Fruit fly (Drosophila melanogaster) whole organism, adult: ENCODE results near the gene Akh.

Experiments used
- CG11617 ChIP-seq: fragments of 200-800 bp; sonication (Bioruptor generic); optimal IDR thresholded peaks from 2 replicates; lab custom pipeline; 2017; ENCODE audit warnings: mild to moderate bottlenecking, missing biosample characterization, missing genetic modification reagents, missing genetic modification characterization
- CG12768 ChIP-seq: fragments of 200-800 bp; sonication (Bioruptor generic); optimal IDR thresholded peaks from 2 replicates; lab custom pipeline; 2017; ENCODE audit warnings: missing biosample characterization, missing genetic modification characterization, mild to moderate bottlenecking, moderate library complexity, missing genetic modification reagents
- CG14711 ChIP-seq: fragments of 200-800 bp; sonication (Bioruptor generic); optimal IDR thresholded peaks from 2 replicates; lab custom pipeline; 2018; ENCODE audit warnings: missing biosample characterization, mild to moderate bottlenecking, missing genetic modification characterization, moderate library complexity
- CG1620 ChIP-seq: fragments of 200-800 bp; sonication (Bioruptor generic); optimal IDR thresholded peaks from 2 replicates; lab custom pipeline; 2016; ENCODE audit warnings: missing biosample characterization, missing genetic modification characterization
- CG33017 ChIP-seq: fragments of 200-800 bp; sonication (Bioruptor generic); optimal IDR thresholded peaks from 2 replicates; lab custom pipeline; 2018; ENCODE audit warnings: missing biosample characterization, mild to moderate bottlenecking, missing genetic modification characterization, moderate library complexity
- CG5204 ChIP-seq: fragments of 200-800 bp; sonication (Bioruptor generic); optimal IDR thresholded peaks from 2 replicates; lab custom pipeline; 2016; ENCODE audit warnings: missing biosample characterization, missing genetic modification characterization
- CG7045 ChIP-seq: fragments of 200-800 bp; sonication (Bioruptor generic); optimal IDR thresholded peaks from 2 replicates; lab custom pipeline; 2017; ENCODE audit warnings: missing biosample characterization, mild to moderate bottlenecking, missing genetic modification characterization
- CG7101 ChIP-seq: fragments of 200-800 bp; sonication (Bioruptor generic); optimal IDR thresholded peaks from 2 replicates; lab custom pipeline; 2018; ENCODE audit warnings: missing biosample characterization, mild to moderate bottlenecking, missing genetic modification characterization, moderate library complexity
- Clk ChIP-seq: fragments of 200-800 bp; sonication (Bioruptor generic); optimal IDR thresholded peaks from 2 replicates; lab custom pipeline; 2017; ENCODE audit warnings: missing biosample characterization, missing genetic modification characterization
- Crg-1 ChIP-seq: fragments of 200-800 bp; sonication (Bioruptor generic); optimal IDR thresholded peaks from 2 replicates; lab custom pipeline; 2016; ENCODE audit warnings: missing biosample characterization, missing genetic modification characterization
- Hr96 ChIP-seq: fragments of 200-800 bp; sonication (Bioruptor generic); optimal IDR thresholded peaks from 2 replicates; lab custom pipeline; 2016; ENCODE audit warnings: missing biosample characterization, missing genetic modification characterization
- Mnt ChIP-seq: fragments of 200-800 bp; sonication (Bioruptor generic); optimal IDR thresholded peaks from 2 replicates; lab custom pipeline; 2016; ENCODE audit warnings: missing biosample characterization, mild to moderate bottlenecking, missing genetic modification characterization
- bab1 ChIP-seq: fragments of 200-800 bp; sonication (Bioruptor generic); optimal IDR thresholded peaks from 3 replicates; lab custom pipeline; 2019; ENCODE audit warnings: missing biosample characterization, mild to moderate bottlenecking, missing genetic modification characterization, moderate library complexity
- cic ChIP-seq: fragments of 200-800 bp; sonication (Bioruptor generic); optimal IDR thresholded peaks from 2 replicates; lab custom pipeline; 2017; ENCODE audit warnings: missing biosample characterization, mild to moderate bottlenecking, missing genetic modification characterization, moderate library complexity
- cnc ChIP-seq, 2 experiments: fragments of >200 bp; optimal IDR thresholded peaks; 2 replicates each; lab custom pipeline; 2017
- kay ChIP-seq: fragments of 200-800 bp; sonication (Bioruptor generic); peaks from one replicate; lab custom pipeline; 2016; ENCODE audit warnings: missing biosample characterization, missing genetic modification characterization, borderline replicate concordance
- ovo ChIP-seq: fragments of 200-800 bp; sonication (Bioruptor generic); optimal IDR thresholded peaks from 2 replicates; lab custom pipeline; 2016; ENCODE audit warnings: missing biosample characterization, missing genetic modification characterization
- pad ChIP-seq: fragments of 200-800 bp; sonication (Bioruptor generic); optimal IDR thresholded peaks from 3 replicates; lab custom pipeline; 2017; ENCODE audit warnings: missing biosample characterization, missing genetic modification characterization, mild to moderate bottlenecking, moderate library complexity, missing genetic modification reagents
- tj ChIP-seq: fragments of 200-800 bp; sonication (Bioruptor generic); optimal IDR thresholded peaks from 3 replicates; lab custom pipeline; 2017; ENCODE audit warnings: missing biosample characterization, mild to moderate bottlenecking, missing genetic modification characterization, moderate library complexity
- toe ChIP-seq: fragments of 200-800 bp; sonication (Bioruptor generic); optimal IDR thresholded peaks from 2 replicates; lab custom pipeline; 2016; ENCODE audit warnings: missing biosample characterization, missing genetic modification characterization

Akh gene

DNA sequence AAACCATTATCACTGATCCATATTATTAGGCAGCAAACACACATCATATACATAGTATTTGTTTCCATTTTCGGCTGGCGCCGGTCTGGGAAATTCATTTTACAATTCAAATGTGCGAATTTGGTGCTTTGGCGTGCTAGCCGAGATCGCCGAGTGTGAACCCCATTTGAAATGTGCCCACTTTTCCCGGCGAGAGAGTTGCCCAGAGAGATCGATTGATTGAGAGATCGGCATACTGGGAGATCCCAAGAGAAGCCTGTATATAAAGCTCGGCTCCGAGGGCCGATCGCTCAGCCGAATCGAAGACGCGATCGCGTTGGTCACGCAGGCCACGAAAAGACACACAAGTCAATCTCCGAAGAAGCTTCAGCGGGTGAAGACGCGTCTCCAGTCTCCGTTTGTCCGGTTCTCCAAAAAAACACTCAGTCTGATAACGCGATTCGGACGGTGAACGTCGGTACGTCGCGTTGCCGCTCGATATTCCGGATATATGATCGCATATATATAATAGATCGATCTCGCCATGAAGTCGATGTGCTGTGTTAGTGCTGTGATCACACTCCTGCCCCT lies 7.2 kb downstream of the Akh start, which contains the start of gene CG1299:
TSS of gene CG1299 (plus strand) at position 291 of the 570 bp plus-strand sequence.
- TF ChIP-seq CG7045 (no peak), CG14711 (no peak), Mnt (GFP tag; lab: Kevin White, UChicago) (no peak), CG7101 (tag; lab: Kevin White, UChicago) (no peak), Clk (GFP tag; lab: Kevin White, UChicago) (no peak), kay (GFP tag; lab: Kevin White, UChicago) (no peak)

DNA sequence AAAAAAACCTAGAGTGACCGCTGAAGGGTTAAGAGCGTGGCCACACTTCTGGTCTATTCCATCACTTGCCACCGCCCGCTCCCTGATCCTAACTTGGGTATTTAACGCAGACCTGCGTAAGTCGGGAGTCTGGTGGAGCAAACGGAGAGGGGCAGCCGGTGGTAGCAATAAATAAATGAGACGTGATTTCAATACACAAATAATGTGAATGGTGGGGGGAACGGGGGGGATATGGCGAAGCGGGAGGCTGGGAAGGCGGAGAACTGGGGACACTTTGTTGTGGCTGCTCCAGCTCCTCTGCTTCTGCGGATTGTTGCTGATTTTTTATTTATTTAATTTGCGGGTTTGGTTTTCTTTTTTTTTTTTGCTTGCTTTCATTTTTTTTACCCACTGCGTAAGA lies 16.6 kb downstream of the Akh start:
- no peak for TF ChIP-seq Crg-1
- no peak for TF ChIP-seq Hr96 (GFP tag; lab: Kevin White, UChicago)
- no peak for TF ChIP-seq CG14711
- TF ChIP-seq cic, result no peak
- no peak for TF ChIP-seq toe (GFP tag; lab: Kevin White, UChicago)
- TF ChIP-seq Mnt (GFP tag; lab: Kevin White, UChicago), result no peak
- no peak for TF ChIP-seq CG7045
- no peak for TF ChIP-seq tj (GFP tag; lab: Kevin White, UChicago)
- no peak for TF ChIP-seq CG1620 (GFP tag; lab: Kevin White, UChicago)
- no peak for TF ChIP-seq CG33017 (tag; lab: Kevin White, UChicago)
- no peak for TF ChIP-seq cnc (optimal IDR thresholded peaks at IDR 0.05; lab: Kevin White, UChicago)
- TF ChIP-seq pad (GFP tag; lab: Kevin White, UChicago), result no peak
- no peak for TF ChIP-seq CG7101 (tag; lab: Kevin White, UChicago)
- no peak for TF ChIP-seq CG5204 (GFP tag; lab: Kevin White, UChicago)
- no peak for TF ChIP-seq bab1 (GFP tag; lab: Kevin White, UChicago)
- TF ChIP-seq CG11617 (GFP tag; lab: Kevin White, UChicago), result no peak
- TF ChIP-seq Clk (GFP tag; lab: Kevin White, UChicago), result no peak
- no peak for TF ChIP-seq CG12768 (GFP tag; lab: Kevin White, UChicago)

DNA sequence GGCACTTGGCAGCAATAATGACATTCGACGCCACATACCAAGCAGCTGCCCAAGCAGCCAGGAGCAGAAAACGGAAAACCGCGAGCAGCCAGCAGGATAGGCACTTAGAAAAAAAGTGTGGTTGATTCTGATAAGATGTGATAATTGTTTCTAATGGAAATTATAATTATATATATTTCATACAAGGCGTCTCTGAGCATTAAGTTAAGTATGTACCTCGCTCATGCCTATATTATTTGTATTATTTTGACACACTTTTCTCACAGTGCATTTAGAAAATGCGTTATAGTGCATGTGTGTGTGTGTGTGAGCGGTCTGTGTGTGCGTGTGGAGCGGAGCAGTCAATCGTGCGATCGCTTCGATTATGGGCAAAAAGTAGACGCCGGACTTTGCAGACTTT lies 17.1 kb downstream of the Akh start:
- TF ChIP-seq CG7045 (no peak), CG12768 (GFP tag; lab: Kevin White, UChicago) (no peak), pad (GFP tag; lab: Kevin White, UChicago) (no peak), tj (GFP tag; lab: Kevin White, UChicago) (no peak), CG5204 (GFP tag; lab: Kevin White, UChicago) (no peak), Hr96 (GFP tag; lab: Kevin White, UChicago) (no peak), CG14711 (no peak)

DNA sequence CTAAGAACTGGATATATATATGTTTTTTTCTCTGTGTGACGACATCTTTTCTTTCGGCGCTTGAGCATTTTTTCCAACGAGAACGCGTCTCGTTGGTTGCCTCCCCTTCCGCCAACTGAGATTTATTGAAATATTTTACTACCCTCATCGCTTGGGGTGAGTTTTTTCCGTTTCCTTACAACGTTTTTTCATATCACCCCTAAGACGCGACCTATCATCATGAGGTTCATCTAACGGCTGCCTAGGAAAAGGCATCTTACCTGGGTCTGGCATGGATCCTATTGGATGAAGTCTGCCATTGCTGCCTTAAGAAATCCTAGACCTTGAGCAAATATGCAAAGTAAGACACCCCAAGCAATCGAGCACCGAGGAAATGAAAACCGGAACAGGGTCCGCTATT lies 18.0 kb downstream of the Akh start:
- TF ChIP-seq CG7045, result no peak
- TF ChIP-seq CG11617 (GFP tag; lab: Kevin White, UChicago), result no peak
- TF ChIP-seq kay (GFP tag; lab: Kevin White, UChicago), result no peak
- TF ChIP-seq CG7101 (tag; lab: Kevin White, UChicago), result no peak

DNA sequence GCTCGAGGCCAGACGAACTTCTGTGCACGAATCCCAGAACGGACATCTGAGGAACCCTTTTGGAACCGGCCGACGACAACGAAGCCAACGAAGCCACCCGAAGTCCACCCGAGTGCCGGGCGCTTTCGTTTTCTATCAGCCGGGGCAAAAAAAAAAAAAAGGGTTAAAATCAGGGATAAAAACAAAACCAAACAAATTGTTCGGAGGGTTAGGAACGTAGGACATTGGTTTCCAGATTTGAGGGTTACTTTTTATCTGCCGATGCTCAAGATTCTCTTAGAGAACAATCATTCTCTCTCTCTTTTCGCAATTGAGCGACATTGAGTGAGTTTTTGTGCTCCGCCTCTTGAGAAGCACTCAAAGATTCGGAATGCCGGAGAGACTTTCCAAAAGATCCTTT lies 19.7 kb downstream of the Akh start, which contains the start of gene nab:
TSS of gene nab (minus strand) at position 7 of the 400 bp plus-strand sequence.
- TF ChIP-seq CG12768 (GFP tag; lab: Kevin White, UChicago), result no peak
- TF ChIP-seq CG14711, result no peak
- TF ChIP-seq Clk (GFP tag; lab: Kevin White, UChicago), result no peak
- no peak for TF ChIP-seq CG7045
- no peak for TF ChIP-seq cic
- TF ChIP-seq CG1620 (GFP tag; lab: Kevin White, UChicago), result no peak
- no peak for TF ChIP-seq CG5204 (GFP tag; lab: Kevin White, UChicago)
- no peak for TF ChIP-seq Hr96 (GFP tag; lab: Kevin White, UChicago)
- no peak for TF ChIP-seq Crg-1
- no peak for TF ChIP-seq CG7101 (tag; lab: Kevin White, UChicago)

DNA sequence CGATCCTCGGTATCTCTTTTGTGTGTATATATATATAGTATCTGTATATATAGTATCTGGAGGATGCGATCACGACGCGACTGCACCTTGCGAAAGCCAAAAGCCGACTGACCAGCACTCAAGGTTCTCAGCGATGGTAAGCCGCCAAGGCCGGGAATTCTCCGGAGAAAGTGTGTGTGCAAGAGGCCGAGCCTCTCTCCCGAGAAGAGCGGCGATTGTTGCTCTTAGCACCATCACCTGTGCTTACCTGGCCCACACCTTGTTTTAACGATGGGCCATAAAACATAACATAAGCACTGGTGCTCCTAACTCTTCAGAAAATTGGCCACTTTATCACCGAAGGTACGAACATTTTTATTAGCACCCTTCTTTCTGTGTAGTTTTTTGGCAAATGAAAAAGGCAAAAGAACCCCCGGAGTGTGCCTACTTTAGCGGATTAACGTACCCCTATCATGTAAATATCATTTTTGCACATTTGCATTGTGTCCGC lies 26.1 kb downstream of the Akh start, which contains the start of gene mas:
TSS of gene mas (minus strand) at position 112 of the 490 bp plus-strand sequence.
- TF ChIP-seq cic (no peak), CG7101 (tag; lab: Kevin White, UChicago) (no peak), CG33017 (tag; lab: Kevin White, UChicago) (no peak), pad (GFP tag; lab: Kevin White, UChicago) (no peak)

DNA sequence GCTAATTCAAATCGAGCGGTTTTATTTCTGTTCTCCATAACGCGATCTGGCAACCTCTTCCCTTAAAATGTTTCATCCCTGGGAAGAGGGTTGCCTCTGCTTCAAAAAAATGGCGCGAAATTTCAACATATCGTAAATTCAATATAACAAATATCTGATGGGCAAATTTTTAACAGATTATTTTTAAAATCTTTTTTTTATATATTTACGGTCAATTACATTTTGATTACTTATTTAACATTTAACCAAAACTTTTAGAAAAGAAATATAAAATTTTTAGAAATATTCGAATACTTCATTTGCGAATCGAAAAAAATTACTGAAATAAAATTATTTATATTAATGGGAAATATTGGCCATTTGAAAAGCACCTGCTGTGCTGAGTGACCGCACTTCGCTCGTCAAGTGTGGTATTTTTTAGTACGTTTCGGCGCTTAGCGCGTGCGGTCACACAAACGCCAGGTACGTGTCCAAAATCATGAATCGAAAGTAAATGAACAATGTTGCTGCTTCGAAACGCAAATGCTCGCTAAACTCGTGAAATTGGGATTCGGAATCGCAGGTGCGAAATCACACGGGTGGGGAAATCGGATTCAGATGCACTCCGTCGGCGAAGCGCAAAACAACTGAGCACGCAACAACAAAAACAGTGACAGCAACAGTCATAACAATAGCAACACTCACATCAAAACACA lies 28.8 kb downstream of the Akh start, which contains the start of gene Ero1L:
TSS of gene Ero1L (plus strand) at position 448 of the 695 bp plus-strand sequence.
- TF ChIP-seq Mnt (GFP tag; lab: Kevin White, UChicago), result peak; percentile 60
- TF ChIP-seq cnc (optimal IDR thresholded peaks at IDR 0.05; lab: Kevin White, UChicago), result no peak
- no peak for TF ChIP-seq CG1620 (GFP tag; lab: Kevin White, UChicago)
- peak; percentile 8 for TF ChIP-seq pad (GFP tag; lab: Kevin White, UChicago)
- TF ChIP-seq bab1 (GFP tag; lab: Kevin White, UChicago), result peak; percentile 52
- peak; percentile 38 for TF ChIP-seq cic
- no peak for TF ChIP-seq CG11617 (GFP tag; lab: Kevin White, UChicago)
- peak; percentile 16 for TF ChIP-seq Hr96 (GFP tag; lab: Kevin White, UChicago)
- TF ChIP-seq CG5204 (GFP tag; lab: Kevin White, UChicago), result peak; percentile 17
- TF ChIP-seq CG33017 (tag; lab: Kevin White, UChicago), result peak; percentile 19
- no peak for TF ChIP-seq ovo
- TF ChIP-seq toe (GFP tag; lab: Kevin White, UChicago), result peak; percentile 48
- peak; percentile 41 for TF ChIP-seq CG7045
- peak; percentile 11 for TF ChIP-seq CG7101 (tag; lab: Kevin White, UChicago)
- no peak for TF ChIP-seq Clk (GFP tag; lab: Kevin White, UChicago)
- TF ChIP-seq kay (GFP tag; lab: Kevin White, UChicago), result peak; percentile 93
- no peak for TF ChIP-seq CG12768 (GFP tag; lab: Kevin White, UChicago)
- peak; percentile 99 for TF ChIP-seq CG14711
- no peak for TF ChIP-seq tj (GFP tag; lab: Kevin White, UChicago)
- no peak for TF ChIP-seq Crg-1
